Fruit fly (Drosophila melanogaster) whole organism, larva: ENCODE data around the gene Gr64e.

Experiments
- noc ChIP-seq: fragments of 200-800 bp; sonication (Bioruptor generic); optimal IDR thresholded peaks from 3 replicates; lab custom pipeline; 2019; ENCODE audit warnings: missing biosample characterization, mild to moderate bottlenecking, missing genetic modification characterization, moderate library complexity

The Gr64e gene

DNA sequence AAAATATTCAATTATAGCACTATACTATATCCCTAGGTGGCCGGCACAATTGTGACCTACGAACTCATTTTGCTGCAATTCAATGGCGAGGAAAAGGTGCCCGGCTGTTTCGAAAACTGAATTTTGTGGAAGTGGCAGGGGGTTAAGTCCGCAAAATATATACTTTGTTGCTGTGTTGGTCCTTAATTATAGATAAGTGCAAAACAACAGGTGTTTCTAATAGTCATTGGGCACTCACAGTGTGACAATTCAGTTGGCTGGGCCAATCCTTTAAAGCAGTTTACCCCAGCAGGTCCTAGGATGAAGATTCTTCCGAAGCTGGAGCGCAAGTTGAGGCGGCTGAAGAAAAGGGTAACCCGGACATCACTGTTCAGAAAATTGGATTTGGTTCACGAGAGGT, 3.6 kb downstream of the Gr64e start, which contains the start of gene Gr64f:
Gr64f (plus strand) TSS at position 301 of the 400 bp plus-strand sequence.
- TF ChIP-seq noc (tag; lab: Kevin White, UChicago): no peak

dm6 chr3L:4040247-4040925, 8.4 kb downstream of the Gr64e start, which contains the start of the genes CG11593 and Rcd5:
Gene CG11593 (minus strand): TSS chr3L:4040482.
Gene Rcd5 (plus strand): TSS chr3L:4040529.
- TF ChIP-seq noc (tag; lab: Kevin White, UChicago): no peak

- no peak for TF ChIP-seq noc (tag; lab: Kevin White, UChicago)
These were observed 12.6 kb downstream of the Gr64e start for dm6 chr3L:4044497-4044896.

DNA sequence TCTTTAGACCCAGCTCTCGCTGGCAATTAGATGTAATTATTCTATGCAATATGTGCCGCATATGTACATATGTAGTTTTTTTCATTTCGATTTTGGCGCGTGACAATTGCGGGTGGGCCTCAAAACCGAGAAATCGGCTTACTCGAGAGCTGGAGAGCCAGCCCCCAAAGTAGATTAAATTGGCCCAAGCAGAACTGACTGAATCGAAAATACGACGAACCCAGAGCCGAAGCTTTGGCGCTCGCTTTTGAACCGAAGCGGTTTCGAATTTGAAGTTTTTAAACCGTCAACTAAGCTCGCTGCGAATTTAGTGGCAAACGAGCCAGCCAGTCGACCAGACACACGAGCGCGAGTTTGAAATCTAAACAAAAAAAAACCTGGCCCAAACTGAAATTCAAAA, 14.3 kb downstream of the Gr64e start, which contains the start of gene CG1136:
CG1136 (plus strand) TSS at position 308 of the 400 bp plus-strand sequence.
- TF ChIP-seq noc (tag; lab: Kevin White, UChicago): no peak

- no peak for TF ChIP-seq noc (tag; lab: Kevin White, UChicago)
These were observed 15.7 kb downstream of the Gr64e start, which contains the start of gene Dpy-30L2 for dm6 chr3L:4047635-4048034. Gene Dpy-30L2 (minus strand): TSS chr3L:4047735.

- TF ChIP-seq noc (tag; lab: Kevin White, UChicago): no peak
These were observed 17.1 kb downstream of the Gr64e start for dm6 chr3L:4049082-4049481.

- TF ChIP-seq noc (tag; lab: Kevin White, UChicago): no peak
These were observed 23.6 kb downstream of the Gr64e start for dm6 chr3L:4055438-4055962.

DNA sequence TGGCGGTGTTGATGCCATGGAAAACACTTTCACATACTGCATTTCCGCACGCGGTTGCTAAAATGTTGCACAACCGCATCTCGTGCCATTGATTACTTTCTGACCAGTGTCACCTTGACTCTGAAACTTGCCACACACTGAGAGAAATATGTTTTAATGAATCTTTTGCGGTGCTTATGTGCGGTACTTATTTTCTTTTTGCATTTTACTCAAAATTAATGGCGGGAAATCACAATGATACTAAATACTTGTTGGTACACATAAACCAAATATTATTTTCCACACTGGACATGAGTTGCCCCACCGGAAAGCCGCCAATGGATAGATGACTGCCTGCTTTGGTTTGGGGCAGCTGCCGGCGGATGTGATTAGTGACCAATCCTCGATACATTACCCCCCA, 24.9 kb downstream of the Gr64e start:
- TF ChIP-seq noc (tag; lab: Kevin White, UChicago): no peak

- TF ChIP-seq noc (tag; lab: Kevin White, UChicago): no peak
These were observed 27.4 kb downstream of the Gr64e start, which contains the start of gene Ugt305A1 for dm6 chr3L:4059293-4059820. Gene Ugt305A1 (plus strand): TSS chr3L:4059770.

- no peak for TF ChIP-seq noc (tag; lab: Kevin White, UChicago)
These were observed 30.1 kb downstream of the Gr64e start, which contains the start of gene dib for dm6 chr3L:4061921-4062474. Gene dib (plus strand): TSS chr3L:4062292.

DNA sequence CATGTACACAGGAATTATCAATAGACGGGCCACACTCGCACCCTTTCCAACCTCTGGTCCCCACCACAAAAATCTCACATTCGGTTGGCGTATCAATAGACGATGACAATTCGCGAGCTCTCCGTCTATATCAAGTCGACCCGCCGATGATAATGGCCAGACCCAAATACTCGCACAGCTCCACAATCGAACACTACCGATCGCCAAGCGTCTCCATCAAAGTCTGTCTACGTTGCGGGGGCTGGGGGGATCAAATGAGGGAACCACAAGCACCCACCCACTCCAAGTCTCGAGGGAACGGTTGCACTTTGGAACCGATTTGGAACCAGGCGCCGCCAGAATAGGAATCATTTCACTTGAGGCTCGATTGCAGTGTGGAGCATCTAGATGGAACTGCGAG, 36.4 kb downstream of the Gr64e start:
- no peak for TF ChIP-seq noc (tag; lab: Kevin White, UChicago)

DNA sequence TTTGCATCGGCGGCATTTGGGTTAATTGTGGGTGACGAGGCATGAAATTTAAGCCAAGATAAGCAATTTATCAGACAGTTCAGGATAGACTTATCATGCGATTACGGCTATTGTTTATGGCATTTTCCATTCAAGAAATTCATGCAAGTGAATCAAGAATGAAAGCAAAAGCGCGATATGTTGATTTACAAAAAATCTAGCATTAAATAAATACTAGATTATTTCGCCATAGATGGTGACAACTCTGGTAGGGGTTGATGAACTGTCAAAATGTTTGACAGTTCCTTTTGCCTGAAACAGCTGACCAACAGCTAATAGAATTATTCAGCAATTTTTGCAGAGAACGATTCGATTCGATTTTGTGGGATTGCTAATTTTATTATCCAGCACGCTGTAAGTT, 37.1 kb downstream of the Gr64e start, which contains the start of gene CG32259:
CG32259 (plus strand) TSS at position 301 of the 400 bp plus-strand sequence.
- no peak for TF ChIP-seq noc (tag; lab: Kevin White, UChicago)

DNA sequence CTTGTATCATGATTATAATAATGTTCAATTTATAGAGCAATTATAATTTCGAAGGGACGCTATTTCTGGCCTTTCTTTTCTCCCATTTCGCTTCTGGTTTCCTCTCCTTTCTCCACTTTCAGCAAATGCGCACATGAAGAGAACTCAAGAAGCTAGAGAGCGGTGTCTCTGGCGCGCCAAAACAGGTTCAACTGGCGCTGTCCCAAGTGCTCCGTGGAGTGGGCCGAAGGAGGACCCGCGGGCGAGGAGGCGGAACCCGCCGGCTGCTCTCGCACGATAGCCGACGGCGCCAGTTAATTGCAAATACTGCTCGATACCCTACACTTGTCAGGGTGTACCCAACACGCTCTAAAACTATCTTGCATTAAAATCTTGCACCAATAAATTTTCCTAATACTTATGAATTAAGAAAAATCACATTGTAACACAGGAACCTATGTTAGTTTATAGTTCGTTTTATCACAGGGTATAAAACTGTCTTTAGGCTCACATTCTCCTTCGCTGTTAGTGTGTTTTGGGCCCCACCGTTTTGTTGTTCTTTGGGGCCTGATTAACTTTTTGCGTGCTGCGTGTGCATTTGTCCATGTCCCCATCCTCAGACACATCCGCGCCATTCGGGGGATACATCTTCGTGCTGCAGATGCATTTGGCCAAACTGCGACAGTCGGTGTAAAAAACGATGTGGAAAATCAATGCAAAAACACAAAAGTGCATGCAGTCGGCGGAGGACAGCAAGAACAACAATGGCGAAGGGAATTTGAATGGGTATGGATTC, 38.5 kb downstream of the Gr64e start:
- peak; percentile 88 for TF ChIP-seq noc (tag; lab: Kevin White, UChicago)

dm6 chr3L:4070996-4071379, 39.0 kb downstream of the Gr64e start:
- TF ChIP-seq noc (tag; lab: Kevin White, UChicago): no peak

DNA sequence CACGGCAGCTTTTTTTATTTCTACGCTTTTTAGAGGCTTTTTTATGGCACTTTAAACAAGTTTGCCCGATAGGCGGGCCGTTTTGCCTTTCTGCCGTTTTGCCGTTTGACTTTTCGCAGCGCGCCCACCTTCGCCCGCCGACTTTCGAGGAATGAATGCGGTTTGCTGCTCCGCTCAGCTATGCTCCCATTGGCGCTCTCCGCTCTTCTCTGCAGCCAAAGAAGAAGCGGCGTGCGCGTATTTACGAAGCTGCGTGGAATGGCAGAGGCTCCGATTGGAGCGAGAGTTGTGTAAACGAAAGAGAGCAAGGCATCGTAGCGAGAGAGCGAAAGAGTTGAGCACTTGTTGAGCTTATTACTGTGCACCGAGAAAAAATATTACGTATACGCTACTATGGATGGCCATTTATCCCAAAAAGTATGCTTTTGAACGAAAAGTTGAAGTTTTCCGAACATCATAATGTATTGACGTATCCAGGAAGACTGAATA, 39.7 kb downstream of the Gr64e start, which contains the start of gene wit:
wit (minus strand) TSS at position 157 of the 489 bp plus-strand sequence.
- TF ChIP-seq noc (tag; lab: Kevin White, UChicago): peak; percentile 52
